Fruit fly (Drosophila melanogaster): ENCODE results near the gene CG18088.

Gene CG18088

DNA sequence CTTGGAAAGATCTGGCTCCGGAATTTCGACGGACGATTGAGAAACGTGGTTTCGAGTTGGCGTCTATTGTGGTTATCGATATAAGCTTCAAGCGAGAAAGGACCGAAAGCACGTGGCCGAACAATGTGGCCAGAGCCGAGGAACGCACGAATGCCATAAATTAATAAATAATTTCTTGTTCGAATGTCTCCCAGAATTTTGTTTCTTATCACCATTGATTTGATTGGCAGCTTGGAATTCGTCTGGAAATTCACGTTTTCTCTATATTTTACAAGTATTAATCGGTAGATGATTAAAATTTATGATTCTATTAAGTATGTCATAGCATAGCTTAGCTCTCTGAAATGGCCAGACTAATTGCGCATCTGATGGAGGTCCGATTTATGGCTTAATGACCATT lies 46.6 kb downstream of the CG18088 start, which contains the start of gene Rcd-1r:
Gene Rcd-1r, minus strand, starts transcription at position 101 of the 400 bp plus-strand sequence.
- no peak for TF ChIP-seq Vsx2 (GFP tag; optimal IDR thresholded peaks at IDR 0.05; ENCODE audit: partially characterized antibody)
- no peak for TF ChIP-seq lola (GFP tag; optimal IDR thresholded peaks at IDR 0.05)
- no peak for TF ChIP-seq Hnf4 (GFP tag; optimal IDR thresholded peaks at IDR 0.05)
- TF ChIP-seq dmrt93B (GFP tag; optimal IDR thresholded peaks at IDR 0.05) = no peak
- TF ChIP-seq Hr78 (GFP tag; optimal IDR thresholded peaks at IDR 0.05) = no peak
- no peak for TF ChIP-seq CrebA (GFP tag; optimal IDR thresholded peaks at IDR 0.05; ENCODE audit: borderline replicate concordance)
- TF ChIP-seq CG32264 (GFP tag; optimal IDR thresholded peaks at IDR 0.05) = no peak
- no peak for TF ChIP-seq usp (GFP tag; optimal IDR thresholded peaks at IDR 0.05)
- no peak for TF ChIP-seq Myc (optimal IDR thresholded peaks at IDR 0.05)
- TF ChIP-seq Dif (GFP tag; optimal IDR thresholded peaks at IDR 0.05; ENCODE audit: partially characterized antibody) = no peak
- no peak for TF ChIP-seq brk (GFP tag; optimal IDR thresholded peaks at IDR 0.05)
- TF ChIP-seq Dfd (GFP tag; optimal IDR thresholded peaks at IDR 0.05) = no peak
- TF ChIP-seq Jra (GFP tag; optimal IDR thresholded peaks at IDR 0.05) = no peak
- no peak for TF ChIP-seq Rel (GFP tag; optimal IDR thresholded peaks at IDR 0.05)
- no peak for TF ChIP-seq Rel (tag; optimal IDR thresholded peaks at IDR 0.05)
- TF ChIP-seq Hr83 (GFP tag; optimal IDR thresholded peaks at IDR 0.05; ENCODE audit: poor library complexity, severe bottlenecking) = no peak
- TF ChIP-seq N (GFP tag; optimal IDR thresholded peaks at IDR 0.05) = no peak
- no peak for TF ChIP-seq foxo (GFP tag; optimal IDR thresholded peaks at IDR 0.05)

DNA sequence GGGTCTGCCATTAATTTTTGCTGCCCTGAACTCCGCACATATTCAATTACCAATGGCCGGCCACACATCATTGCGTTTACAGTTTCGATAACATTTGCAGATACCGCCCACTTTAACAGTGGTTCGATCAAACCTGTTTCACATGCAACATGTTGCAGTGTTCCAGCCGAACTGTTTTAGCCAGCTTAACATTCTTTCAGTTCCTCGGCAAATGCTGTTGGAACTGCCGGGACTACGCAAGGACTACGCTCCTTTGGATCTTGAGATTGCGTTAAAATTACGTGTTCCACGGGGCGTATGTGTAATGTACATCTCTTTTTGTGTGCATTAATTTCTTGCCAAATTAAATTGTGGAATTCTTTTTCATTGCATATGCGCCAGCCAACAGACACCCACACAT lies 52.1 kb downstream of the CG18088 start:
- TF ChIP-seq br (GFP tag; optimal IDR thresholded peaks at IDR 0.05) = no peak
- TF ChIP-seq fru (GFP tag; optimal IDR thresholded peaks at IDR 0.05) = no peak
- no peak for TF ChIP-seq tai (GFP tag; optimal IDR thresholded peaks at IDR 0.05)
- TF ChIP-seq Jra (GFP tag; optimal IDR thresholded peaks at IDR 0.05) = no peak
- no peak for TF ChIP-seq dsf (GFP tag; optimal IDR thresholded peaks at IDR 0.05; ENCODE audit: borderline replicate concordance)
- TF ChIP-seq woc (GFP tag; optimal IDR thresholded peaks at IDR 0.05) = no peak
- no peak for TF ChIP-seq h (GFP tag; optimal IDR thresholded peaks at IDR 0.05)
- no peak for TF ChIP-seq GATAd (GFP tag; optimal IDR thresholded peaks at IDR 0.05)
- no peak for TF ChIP-seq Myc (optimal IDR thresholded peaks at IDR 0.05)
- no peak for TF ChIP-seq jim (GFP tag; optimal IDR thresholded peaks at IDR 0.05)
- no peak for TF ChIP-seq foxo (GFP tag; optimal IDR thresholded peaks at IDR 0.05)
- no peak for TF ChIP-seq psq (GFP tag; optimal IDR thresholded peaks at IDR 0.05)
- no peak for TF ChIP-seq rgr (GFP tag; optimal IDR thresholded peaks at IDR 0.05)
- no peak for TF ChIP-seq ey (GFP tag; optimal IDR thresholded peaks at IDR 0.05)
- TF ChIP-seq sage (GFP tag; optimal IDR thresholded peaks at IDR 0.05) = no peak
- TF ChIP-seq pan (optimal IDR thresholded peaks at IDR 0.05) = no peak
- no peak for TF ChIP-seq Dif (GFP tag; optimal IDR thresholded peaks at IDR 0.05; ENCODE audit: partially characterized antibody)
- TF ChIP-seq Mio (GFP tag; optimal IDR thresholded peaks at IDR 0.05) = no peak
- no peak for TF ChIP-seq CrebA (GFP tag; optimal IDR thresholded peaks at IDR 0.05; ENCODE audit: borderline replicate concordance)

Data from whole organism, wandering third instar larva.